Worm (Caenorhabditis elegans): ENCODE measurements around the gene eef-1B.1.
A peak's percentile ranks its signal among the peaks of the same experiment; 100 is the strongest.

Gene eef-1B.1

ce11 chrIII:7973201-7973767, at the start of gene eef-1B.1, which contains the start of gene aco-2:
Gene eef-1B.1, minus strand, starts transcription at chrIII:7973386.
Gene aco-2, plus strand, starts transcription at chrIII:7973717.
- TF ChIP-seq cog-1 (tag; optimal IDR thresholded peaks at IDR 0.05): peak; percentile 1
- no peak for TF ChIP-seq ztf-29 (GFP tag; IDR thresholded peaks at IDR 0.05)

- TF ChIP-seq med-1 (GFP tag; optimal IDR thresholded peaks at IDR 0.05; ENCODE audit: insufficient read depth) (no peak), tab-1 (GFP tag; IDR thresholded peaks at IDR 0.05) (no peak), klf-2 (GFP tag; conservative IDR thresholded peaks at IDR 0.05) (no peak), ztf-23 (GFP tag; IDR thresholded peaks at IDR 0.05) (no peak), cog-1 (tag; optimal IDR thresholded peaks at IDR 0.05) (no peak), T22C8.4 (GFP tag; IDR thresholded peaks at IDR 0.05) (no peak), flt-1 (GFP tag; IDR thresholded peaks at IDR 0.05) (no peak)
These were observed 48.9 kb upstream of the eef-1B.1 start, which contains the start of gene F44B9.2 for ce11 chrIII:8022077-8022476. Gene F44B9.2, plus strand, starts transcription at chrIII:8022463.

- TF ChIP-seq ref-1 (GFP tag; conservative IDR thresholded peaks at IDR 0.05): no peak
- TF ChIP-seq T22C8.4 (GFP tag; IDR thresholded peaks at IDR 0.05): peak; percentile 90
- no peak for TF ChIP-seq ztf-29 (GFP tag; IDR thresholded peaks at IDR 0.05)
- TF ChIP-seq flt-1 (GFP tag; IDR thresholded peaks at IDR 0.05): peak; percentile 48; the same call in 1 of the 2 replicates
- TF ChIP-seq cog-1 (tag; optimal IDR thresholded peaks at IDR 0.05): peak; percentile 84
- peak; percentile 53; the same call in 1 of the 2 replicates for TF ChIP-seq ztf-23 (GFP tag; IDR thresholded peaks at IDR 0.05)
- TF ChIP-seq klf-2 (GFP tag; conservative IDR thresholded peaks at IDR 0.05): no peak
- TF ChIP-seq tab-1 (GFP tag; IDR thresholded peaks at IDR 0.05): no peak
- TF ChIP-seq med-1 (GFP tag; optimal IDR thresholded peaks at IDR 0.05; ENCODE audit: insufficient read depth): no peak
These were observed 47.7 kb upstream of the eef-1B.1 start, which contains the start of gene lin-36 for ce11 chrIII:8020823-8021332. Gene lin-36, minus strand, starts transcription at chrIII:8020873.

- TF ChIP-seq med-1 (GFP tag; optimal IDR thresholded peaks at IDR 0.05; ENCODE audit: insufficient read depth) (no peak), T22C8.4 (GFP tag; IDR thresholded peaks at IDR 0.05) (no peak), klf-2 (GFP tag; conservative IDR thresholded peaks at IDR 0.05) (no peak), ref-1 (GFP tag; conservative IDR thresholded peaks at IDR 0.05) (no peak), cog-1 (tag; optimal IDR thresholded peaks at IDR 0.05) (no peak), ztf-23 (GFP tag; IDR thresholded peaks at IDR 0.05) (no peak), tab-1 (GFP tag; IDR thresholded peaks at IDR 0.05) (no peak), flt-1 (GFP tag; IDR thresholded peaks at IDR 0.05) (no peak), ztf-29 (GFP tag; IDR thresholded peaks at IDR 0.05) (no peak)
These were observed 43.9 kb upstream of the eef-1B.1 start for ce11 chrIII:8017053-8017452.

ce11 chrIII:8016438-8016837, 43.3 kb upstream of the eef-1B.1 start, which contains the start of gene F44B9.5:
Gene F44B9.5, minus strand, starts transcription at chrIII:8016538.
- TF ChIP-seq ref-1 (GFP tag; conservative IDR thresholded peaks at IDR 0.05) (no peak), ztf-23 (GFP tag; IDR thresholded peaks at IDR 0.05) (no peak), klf-2 (GFP tag; conservative IDR thresholded peaks at IDR 0.05) (no peak), tab-1 (GFP tag; IDR thresholded peaks at IDR 0.05) (no peak), ztf-29 (GFP tag; IDR thresholded peaks at IDR 0.05) (no peak), flt-1 (GFP tag; IDR thresholded peaks at IDR 0.05) (no peak), cog-1 (tag; optimal IDR thresholded peaks at IDR 0.05) (no peak), med-1 (GFP tag; optimal IDR thresholded peaks at IDR 0.05; ENCODE audit: insufficient read depth) (no peak), T22C8.4 (GFP tag; IDR thresholded peaks at IDR 0.05) (no peak)

ce11 chrIII:8013582-8013981, 40.4 kb upstream of the eef-1B.1 start:
- TF ChIP-seq flt-1 (GFP tag; IDR thresholded peaks at IDR 0.05): no peak
- no peak for TF ChIP-seq ztf-23 (GFP tag; IDR thresholded peaks at IDR 0.05)
- no peak for TF ChIP-seq klf-2 (GFP tag; conservative IDR thresholded peaks at IDR 0.05)
- no peak for TF ChIP-seq T22C8.4 (GFP tag; IDR thresholded peaks at IDR 0.05)
- TF ChIP-seq ztf-29 (GFP tag; IDR thresholded peaks at IDR 0.05): no peak
- no peak for TF ChIP-seq med-1 (GFP tag; optimal IDR thresholded peaks at IDR 0.05; ENCODE audit: insufficient read depth)
- TF ChIP-seq cog-1 (tag; optimal IDR thresholded peaks at IDR 0.05): no peak
- TF ChIP-seq ref-1 (GFP tag; conservative IDR thresholded peaks at IDR 0.05): no peak
- no peak for TF ChIP-seq tab-1 (GFP tag; IDR thresholded peaks at IDR 0.05)

- no peak for TF ChIP-seq klf-2 (GFP tag; conservative IDR thresholded peaks at IDR 0.05)
- TF ChIP-seq med-1 (GFP tag; optimal IDR thresholded peaks at IDR 0.05; ENCODE audit: insufficient read depth): no peak
- no peak for TF ChIP-seq ztf-29 (GFP tag; IDR thresholded peaks at IDR 0.05)
These were observed 37.2 kb upstream of the eef-1B.1 start, which contains the start of gene cit-1.2 for ce11 chrIII:8010260-8010822. Gene cit-1.2, plus strand, starts transcription at chrIII:8010772.

- TF ChIP-seq ref-1 (GFP tag; conservative IDR thresholded peaks at IDR 0.05): no peak
- TF ChIP-seq flt-1 (GFP tag; IDR thresholded peaks at IDR 0.05): no peak
- TF ChIP-seq ztf-23 (GFP tag; IDR thresholded peaks at IDR 0.05): no peak
- TF ChIP-seq T22C8.4 (GFP tag; IDR thresholded peaks at IDR 0.05): no peak
- TF ChIP-seq ztf-29 (GFP tag; IDR thresholded peaks at IDR 0.05): no peak
- no peak for TF ChIP-seq cog-1 (tag; optimal IDR thresholded peaks at IDR 0.05)
- no peak for TF ChIP-seq tab-1 (GFP tag; IDR thresholded peaks at IDR 0.05)
- TF ChIP-seq klf-2 (GFP tag; conservative IDR thresholded peaks at IDR 0.05): no peak
- no peak for TF ChIP-seq med-1 (GFP tag; optimal IDR thresholded peaks at IDR 0.05; ENCODE audit: insufficient read depth)
These were observed 36.6 kb upstream of the eef-1B.1 start, which contains the start of gene cit-1.1 for ce11 chrIII:8009769-8010168. Gene cit-1.1, minus strand, starts transcription at chrIII:8009821.

- no peak for TF ChIP-seq cog-1 (tag; optimal IDR thresholded peaks at IDR 0.05)
These were observed 30.9 kb upstream of the eef-1B.1 start, which contains the start of gene C06G4.6 for ce11 chrIII:8004091-8004490. Gene C06G4.6, plus strand, starts transcription at chrIII:8004391.

- TF ChIP-seq med-1 (GFP tag; optimal IDR thresholded peaks at IDR 0.05; ENCODE audit: insufficient read depth): no peak
- no peak for TF ChIP-seq cog-1 (tag; optimal IDR thresholded peaks at IDR 0.05)
- TF ChIP-seq flt-1 (GFP tag; IDR thresholded peaks at IDR 0.05): no peak
- no peak for TF ChIP-seq ztf-29 (GFP tag; IDR thresholded peaks at IDR 0.05)
- no peak for TF ChIP-seq T22C8.4 (GFP tag; IDR thresholded peaks at IDR 0.05)
- no peak for TF ChIP-seq klf-2 (GFP tag; conservative IDR thresholded peaks at IDR 0.05)
- no peak for TF ChIP-seq ztf-23 (GFP tag; IDR thresholded peaks at IDR 0.05)
- no peak for TF ChIP-seq tab-1 (GFP tag; IDR thresholded peaks at IDR 0.05)
- TF ChIP-seq ref-1 (GFP tag; conservative IDR thresholded peaks at IDR 0.05): no peak
These were observed 28.4 kb upstream of the eef-1B.1 start for ce11 chrIII:8001557-8001956.
